Worm (Caenorhabditis elegans): ENCODE data around the gene Y38C1BA.1.

ce11 chrIV:1768288-1768687, 35.5 kb downstream of the Y38C1BA.1 start, which contains the start of gene col-108:
- TF ChIP-seq ces-1 (GFP tag; optimal IDR thresholded peaks at IDR 0.05) (no peak), efl-1 (optimal IDR thresholded peaks at IDR 0.05) (no peak), efl-1 (GFP tag; optimal IDR thresholded peaks at IDR 0.05 in 1 of 2) (no peak), unc-98 (GFP tag; IDR thresholded peaks at IDR 0.05) (no peak), nhr-77 (tag; optimal IDR thresholded peaks at IDR 0.05) (no peak), nhr-28 (tag; optimal IDR thresholded peaks at IDR 0.05) (no peak), fos-1 (tag; optimal IDR thresholded peaks at IDR 0.05) (no peak), blmp-1 (tag; optimal IDR thresholded peaks at IDR 0.05) (no peak), tbx-2 (tag; optimal IDR thresholded peaks at IDR 0.05) (no peak), zag-1 (tag; optimal IDR thresholded peaks at IDR 0.05) (no peak)

Data from whole organism, L1 larva.